Fruit fly (Drosophila melanogaster) whole organism, embryonic: Measurements from ENCODE around the gene sif.

Source experiments
- Abd-B ChIP-seq: fragments of 200-800 bp; sonication (Bioruptor generic); optimal IDR thresholded peaks from 2 replicates; lab custom pipeline; 2018; ENCODE audit warnings: missing biosample characterization, mild to moderate bottlenecking, missing genetic modification characterization, moderate library complexity
- BEAF-32 ChIP-seq: fragments of 200-800 bp; sonication (Bioruptor generic); optimal IDR thresholded peaks from 3 replicates; lab custom pipeline; 2017; ENCODE audit warnings: missing biosample characterization, missing genetic modification characterization, mild to moderate bottlenecking, moderate library complexity, missing genetic modification reagents
- CG1024 ChIP-seq: fragments of 200-800 bp; sonication (Bioruptor generic); IDR thresholded peaks from 2 replicates; pipeline ENCODE4 v1.3.6; 2022; ENCODE audit warnings: missing biosample characterization, missing genetic modification characterization
- CG10959 ChIP-seq: fragments of 200-800 bp; sonication (Bioruptor generic); IDR thresholded peaks from 2 replicates; pipeline ENCODE4 v1.3.6; 2022; ENCODE audit warnings: missing biosample characterization, missing genetic modification characterization
- CG12744 ChIP-seq: fragments of 200-800 bp; sonication (Bioruptor generic); optimal IDR thresholded peaks from 2 replicates; lab custom pipeline; 2016; ENCODE audit warnings: missing biosample characterization, missing genetic modification characterization
- CG14710 ChIP-seq: fragments of 200-800 bp; sonication (Bioruptor generic); optimal IDR thresholded peaks from 3 replicates; lab custom pipeline; 2019; ENCODE audit warnings: missing biosample characterization, mild to moderate bottlenecking, missing genetic modification characterization, moderate library complexity
- CG15514 ChIP-seq: fragments of 200-800 bp; sonication (Bioruptor generic); optimal IDR thresholded peaks from 3 replicates; lab custom pipeline; 2017; ENCODE audit warnings: missing biosample characterization, missing genetic modification characterization, mild to moderate bottlenecking, moderate library complexity, missing genetic modification reagents
- CG18262 ChIP-seq: fragments of 200-800 bp; optimal IDR thresholded peaks from 3 replicates; lab custom pipeline; 2019; ENCODE audit warnings: missing biosample characterization, mild to moderate bottlenecking, missing genetic modification characterization, moderate library complexity
- CG2712 ChIP-seq: fragments of 200-800 bp; optimal IDR thresholded peaks from 3 replicates; lab custom pipeline; 2019; ENCODE audit warnings: missing biosample characterization, mild to moderate bottlenecking, missing genetic modification characterization, moderate library complexity
- CG3163 ChIP-seq: fragments of 200-800 bp; sonication (Bioruptor generic); optimal IDR thresholded peaks from 3 replicates; lab custom pipeline; 2016; ENCODE audit warnings: missing biosample characterization, missing genetic modification characterization
- CG4617 ChIP-seq: fragments of 200-800 bp; sonication (Bioruptor generic); optimal IDR thresholded peaks from 3 replicates; lab custom pipeline; 2016; ENCODE audit warnings: missing biosample characterization, missing genetic modification characterization, borderline replicate concordance
- CG6272 ChIP-seq: fragments of 200-800 bp; sonication (Bioruptor generic); IDR thresholded peaks from 2 replicates; pipeline ENCODE4 v1.3.6; 2022; ENCODE audit warnings: missing biosample characterization, missing genetic modification characterization
- CG6791 ChIP-seq: fragments of 200-800 bp; sonication (Bioruptor generic); IDR thresholded peaks from 3 replicates; pipeline ENCODE4 v1.3.6; 2022; ENCODE audit warnings: missing biosample characterization, missing genetic modification characterization; ENCODE audit not compliant: partially characterized antibody
- CG7839 ChIP-seq: fragments of 200-800 bp; sonication (Bioruptor generic); optimal IDR thresholded peaks from 3 replicates; lab custom pipeline; 2018; ENCODE audit warnings: missing biosample characterization, mild to moderate bottlenecking, missing genetic modification characterization, moderate library complexity
- CG8388 ChIP-seq: fragments of 200-800 bp; sonication (Bioruptor generic); optimal IDR thresholded peaks from 2 replicates; lab custom pipeline; 2019; ENCODE audit warnings: missing biosample characterization, mild to moderate bottlenecking, missing genetic modification characterization, moderate library complexity
- CG9797 ChIP-seq: fragments of 200-800 bp; sonication (Bioruptor generic); optimal IDR thresholded peaks from 3 replicates; lab custom pipeline; 2018; ENCODE audit warnings: missing biosample characterization, mild to moderate bottlenecking, missing genetic modification characterization
- CoRest ChIP-seq: fragments of 200-800 bp; sonication (Bioruptor generic); optimal IDR thresholded peaks from 3 replicates; lab custom pipeline; 2018; ENCODE audit warnings: missing biosample characterization, mild to moderate bottlenecking, missing genetic modification characterization, moderate library complexity
- D19B ChIP-seq: fragments of 200-800 bp; sonication (Bioruptor generic); optimal IDR thresholded peaks from 2 replicates; lab custom pipeline; 2017; ENCODE audit warnings: missing biosample characterization, mild to moderate bottlenecking, missing genetic modification characterization
- Dll ChIP-seq: fragments of 200-800 bp; sonication (Bioruptor generic); IDR thresholded peaks from 4 replicates; pipeline ENCODE4 v1.3.6; 2022; ENCODE audit warnings: missing biosample characterization, missing genetic modification characterization; ENCODE audit not compliant: partially characterized antibody
- Dp ChIP-seq: fragments of 200-800 bp; sonication (Bioruptor generic); optimal IDR thresholded peaks from 2 replicates; lab custom pipeline; 2018; ENCODE audit warnings: missing biosample characterization, mild to moderate bottlenecking, missing genetic modification characterization, moderate library complexity
- Dref ChIP-seq: fragments of 200-800 bp; sonication (Bioruptor generic); IDR thresholded peaks from 2 replicates; pipeline ENCODE4 v1.3.6; 2022; ENCODE audit warnings: missing biosample characterization, missing genetic modification characterization
- Ets97D ChIP-seq: fragments of 200-800 bp; sonication (Bioruptor generic); optimal IDR thresholded peaks from 3 replicates; lab custom pipeline; 2016; ENCODE audit warnings: missing biosample characterization, missing genetic modification characterization
- Gsc ChIP-seq: fragments of 200-800 bp; sonication (Bioruptor generic); IDR thresholded peaks from 2 replicates; pipeline ENCODE4 v1.3.6; 2022; ENCODE audit warnings: missing biosample characterization, missing genetic modification characterization
- Lhr ChIP-seq: fragments of 200-800 bp; sonication (Bioruptor generic); optimal IDR thresholded peaks from 3 replicates; lab custom pipeline; 2017; ENCODE audit warnings: mild to moderate bottlenecking, missing biosample characterization, missing genetic modification reagents, missing genetic modification characterization
- MBD-R2 ChIP-seq: fragments of 200-800 bp; sonication (Bioruptor generic); IDR thresholded peaks from 2 replicates; pipeline ENCODE4 v1.3.6; 2022; ENCODE audit warnings: missing biosample characterization, missing genetic modification characterization
- Scr ChIP-seq: fragments of 200-800 bp; sonication (Bioruptor generic); IDR thresholded peaks from 2 replicates; pipeline ENCODE4 v1.3.6; 2022; ENCODE audit warnings: missing biosample characterization, missing genetic modification characterization; ENCODE audit not compliant: partially characterized antibody
- Sry-δ ChIP-seq: fragments of 200-800 bp; sonication (Bioruptor generic); optimal IDR thresholded peaks from 2 replicates; lab custom pipeline; 2016; ENCODE audit warnings: missing biosample characterization, missing genetic modification characterization
- Stat92E ChIP-seq, 3 experiments: fragments of >200 bp in 2 of 3; fragments of 200-800 bp in 1 of 3; sonication (Bioruptor generic) in 1 of 3; optimal IDR thresholded peaks; 2 replicates each; lab custom pipeline; 2017 to 2019; ENCODE audit warnings: missing biosample characterization in 3 of 3, missing genetic modification characterization in 3 of 3, mild to moderate bottlenecking in 1 of 3, moderate library complexity in 1 of 3
- YL-1 ChIP-seq: fragments of 200-800 bp; sonication (Bioruptor generic); optimal IDR thresholded peaks from 3 replicates; lab custom pipeline; 2017; ENCODE audit warnings: missing biosample characterization, mild to moderate bottlenecking, missing genetic modification characterization
- amos ChIP-seq: fragments of 200-800 bp; sonication (Bioruptor generic); IDR thresholded peaks from 2 replicates; pipeline ENCODE4 v1.3.6; 2022; ENCODE audit warnings: missing biosample characterization, missing genetic modification characterization; ENCODE audit not compliant: partially characterized antibody
- caup ChIP-seq: fragments of 200-800 bp; sonication (Bioruptor generic); optimal IDR thresholded peaks from 3 replicates; lab custom pipeline; 2017; ENCODE audit warnings: missing biosample characterization, mild to moderate bottlenecking, missing genetic modification characterization, moderate library complexity; ENCODE audit not compliant: severe bottlenecking
- ci ChIP-seq: fragments of 200-800 bp; sonication (Bioruptor generic); IDR thresholded peaks from 3 replicates; pipeline ENCODE4 v1.3.6; 2022; ENCODE audit warnings: missing biosample characterization, missing genetic modification characterization
- cwo ChIP-seq: fragments of 200-800 bp; sonication (Bioruptor generic); optimal IDR thresholded peaks from 3 replicates; lab custom pipeline; 2017; ENCODE audit warnings: missing biosample characterization, missing genetic modification characterization, mild to moderate bottlenecking, moderate library complexity, missing genetic modification reagents
- exex ChIP-seq: fragments of 200-800 bp; sonication (Bioruptor generic); optimal IDR thresholded peaks from 4 replicates; lab custom pipeline; 2018; ENCODE audit warnings: missing biosample characterization, mild to moderate bottlenecking, missing genetic modification characterization, moderate library complexity
- gfzf ChIP-seq: fragments of 200-800 bp; sonication (Bioruptor generic); optimal IDR thresholded peaks from 2 replicates; lab custom pipeline; 2016; ENCODE audit warnings: missing biosample characterization, mild to moderate bottlenecking, missing genetic modification characterization, moderate library complexity
- knrl ChIP-seq: fragments of 200-800 bp; sonication (Bioruptor generic); IDR thresholded peaks from 3 replicates; pipeline ENCODE4 v1.3.6; 2022; ENCODE audit warnings: missing biosample characterization, missing genetic modification characterization; ENCODE audit not compliant: partially characterized antibody
- lov ChIP-seq, 2 experiments: fragments of 200-800 bp in 1 of 2; fragments of >200 bp in 1 of 2; sonication (Bioruptor generic) in 1 of 2; IDR thresholded peaks in 1 of 2; optimal IDR thresholded peaks in 1 of 2; 2 replicates in 1 of 2; 3 replicates in 1 of 2; pipeline versions ENCODE4 v1.3.6 to Lab custom; 2017 to 2022; ENCODE audit warnings: missing biosample characterization in 1 of 2, missing genetic modification characterization in 1 of 2
- nerfin-2 ChIP-seq: fragments of 200-800 bp; sonication (Bioruptor generic); IDR thresholded peaks from 2 replicates; pipeline ENCODE4 v1.3.6; 2022; ENCODE audit warnings: missing biosample characterization, missing genetic modification characterization; ENCODE audit not compliant: partially characterized antibody
- pb ChIP-seq: fragments of 200-800 bp; sonication (Bioruptor generic); optimal IDR thresholded peaks from 3 replicates; lab custom pipeline; 2016; ENCODE audit warnings: missing biosample characterization, missing genetic modification characterization
- pzg ChIP-seq: fragments of 200-800 bp; sonication (Bioruptor generic); optimal IDR thresholded peaks from 3 replicates; lab custom pipeline; 2018; ENCODE audit warnings: missing biosample characterization, mild to moderate bottlenecking, missing genetic modification characterization, moderate library complexity
- sim ChIP-seq: fragments of 200-800 bp; sonication (Bioruptor generic); IDR thresholded peaks from 2 replicates; pipeline ENCODE4 v1.3.6; 2022; ENCODE audit warnings: missing biosample characterization, missing genetic modification characterization
- slp2 ChIP-seq: fragments of 200-800 bp; sonication (Bioruptor generic); optimal IDR thresholded peaks from 2 replicates; lab custom pipeline; 2016; ENCODE audit warnings: missing biosample characterization, missing genetic modification characterization
- unc-4 ChIP-seq: fragments of 200-800 bp; sonication (Bioruptor generic); IDR thresholded peaks from 2 replicates; pipeline ENCODE4 v1.3.6; 2022; ENCODE audit warnings: missing biosample characterization, missing genetic modification characterization; ENCODE audit not compliant: partially characterized antibody
- vvl ChIP-seq: fragments of 200-800 bp; sonication (Bioruptor generic); IDR thresholded peaks from 2 replicates; pipeline ENCODE4 v1.3.6; 2022; ENCODE audit warnings: missing biosample characterization, missing genetic modification characterization

The sif gene

dm6 chr3L:5657221-5657963 is at the start of gene sif (continued):
- no peak for TF ChIP-seq CG8388 (GFP tag; lab: Kevin White, UChicago)
- TF ChIP-seq unc-4 (GFP tag; lab: Robert Waterston, UW): 0 out of 2 replicates have a peak, but pooled peaks have one; percentile 16
- no peak for TF ChIP-seq D19B
- TF ChIP-seq ci (GFP tag; lab: Robert Waterston, UW): no peak
- TF ChIP-seq BEAF-32 (GFP tag; lab: Kevin White, UChicago): no peak
- TF ChIP-seq CG1024 (GFP tag; lab: Robert Waterston, UW): no peak
- TF ChIP-seq vvl (GFP tag; lab: Robert Waterston, UW): no peak
- peak; percentile 67 for TF ChIP-seq cwo (GFP tag; lab: Kevin White, UChicago)
- no peak for TF ChIP-seq CG10959 (GFP tag; lab: Robert Waterston, UW)
- TF ChIP-seq, all 482 proteins: peak for 26

DNA sequence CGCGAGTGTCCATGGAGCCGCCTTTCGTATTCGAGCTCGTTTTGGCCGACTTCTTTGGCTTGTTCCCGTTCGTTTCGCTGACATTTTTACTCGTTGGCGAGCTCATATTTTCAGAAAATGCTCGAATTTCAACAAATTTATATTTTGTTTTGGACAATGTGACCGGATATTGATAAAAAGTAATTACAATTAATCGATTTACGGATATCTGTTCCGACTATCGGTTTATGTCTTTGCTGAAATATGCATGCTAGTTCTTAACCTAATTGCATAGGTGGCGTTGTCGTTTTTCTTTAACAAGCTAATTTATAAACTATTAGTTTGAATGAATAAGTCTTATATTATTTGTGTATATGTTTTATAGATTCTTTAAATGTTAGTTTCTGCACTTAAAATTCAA is 49.6 kb upstream of the sif start, which contains the start of gene Eaf6:
Gene Eaf6 (minus strand): TSS at position 173 of the 400 bp plus-strand sequence.
- TF ChIP-seq CoRest (tag; lab: Kevin White, UChicago) (peak; percentile 15), Dref (GFP tag; lab: Robert Waterston, UW) (peak; percentile 88), Lhr (GFP tag; lab: Kevin White, UChicago) (peak; percentile 53), CG12744 (GFP tag; lab: Kevin White, UChicago) (no peak), CG9797 (GFP tag; lab: Kevin White, UChicago) (peak; percentile 56), knrl (GFP tag; lab: Robert Waterston, UW) (peak; percentile 54; the same call in 2 of the 3 replicates), CG7839 (peak; percentile 24), Stat92E (GFP tag; optimal IDR thresholded peaks at IDR 0.05; lab: Kevin White, UChicago) (peak in 1 of 3 experiments; percentile 39), exex (tag; lab: Kevin White, UChicago) (peak; percentile 62), CG4617 (peak; percentile 88), pzg (GFP tag; lab: Kevin White, UChicago) (peak; percentile 70), CG2712 (peak; percentile 47), CG15514 (GFP tag; lab: Kevin White, UChicago) (peak; percentile 32), nerfin-2 (GFP tag; lab: Robert Waterston, UW) (peak; percentile 21; the same call in 1 of the 2 replicates), pb (GFP tag; lab: Kevin White, UChicago) (no peak), vvl (GFP tag; lab: Robert Waterston, UW) (peak; percentile 55; the same call in 1 of the 2 replicates), Ets97D (GFP tag; lab: Kevin White, UChicago) (peak; percentile 50), unc-4 (GFP tag; lab: Robert Waterston, UW) (peak; percentile 50; the same call in 1 of the 2 replicates), CG3163 (GFP tag; lab: Kevin White, UChicago) (no peak), caup (GFP tag; lab: Kevin White, UChicago) (no peak), CG6272 (GFP tag; lab: Robert Waterston, UW) (no peak), CG18262 (tag; lab: Kevin White, UChicago) (peak; percentile 15), YL-1 (peak; percentile 61), MBD-R2 (peak; percentile 86), Sry-δ (GFP tag; lab: Kevin White, UChicago) (peak; percentile 32), lov (optimal IDR thresholded peaks at IDR 0.05; lab: Kevin White, UChicago) (no peak), lov (GFP tag; IDR thresholded peaks at IDR 0.05; lab: Robert Waterston, UW) (no peak), gfzf (GFP tag; lab: Kevin White, UChicago) (peak; percentile 80), Dll (GFP tag; lab: Robert Waterston, UW) (peak; percentile 53; the same call in 2 of the 4 replicates), slp2 (GFP tag; lab: Kevin White, UChicago) (no peak), Dp (GFP tag; lab: Kevin White, UChicago) (peak; percentile 33), CG14710 (tag; lab: Kevin White, UChicago) (peak; percentile 49), Gsc (GFP tag; lab: Robert Waterston, UW) (no peak), CG6791 (GFP tag; lab: Robert Waterston, UW) (peak; percentile 45; the same call in 1 of the 3 replicates), amos (GFP tag; lab: Robert Waterston, UW) (peak; percentile 50), Abd-B (GFP tag; lab: Kevin White, UChicago) (peak; percentile 60), sim (GFP tag; lab: Robert Waterston, UW) (no peak), CG1024 (GFP tag; lab: Robert Waterston, UW) (no peak), Scr (GFP tag; lab: Robert Waterston, UW) (peak; percentile 52)
